Fruit fly (Drosophila melanogaster) whole organism, prepupa: Measurements from ENCODE around the gene ntc.

Experiments
- CG10669 ChIP-seq: fragments of 200-800 bp; sonication (Bioruptor generic); optimal IDR thresholded peaks from 3 replicates; lab custom pipeline; 2018; ENCODE audit warnings: missing biosample characterization, mild to moderate bottlenecking, missing genetic modification characterization, moderate library complexity
- Eip93F ChIP-seq: fragments of 200-800 bp; sonication (Bioruptor generic); optimal IDR thresholded peaks from 2 replicates; lab custom pipeline; 2016; ENCODE audit warnings: missing biosample characterization, mild to moderate bottlenecking, missing genetic modification characterization
- net ChIP-seq: fragments of 200-800 bp; sonication (Bioruptor generic); optimal IDR thresholded peaks from 3 replicates; lab custom pipeline; 2016; ENCODE audit warnings: missing biosample characterization, missing genetic modification characterization

dm6 chr3L:3786344-3787076, 19.7 kb downstream of the ntc start:
- no peak for TF ChIP-seq CG10669 (GFP tag; lab: Kevin White, UChicago)
- TF ChIP-seq Eip93F (GFP tag; lab: Kevin White, UChicago): no peak
- TF ChIP-seq net (GFP tag; lab: Kevin White, UChicago): peak; percentile 9
